Worm (Caenorhabditis elegans) whole organism, L3 larva: ENCODE measurements around the gene srt-38.
"Not testable (repeated sequence)": the region's sequence is repeated elsewhere in the genome, so short reads cannot be mapped to it uniquely, and the experiment has no call there.

Source experiments
- R02D3.7 ChIP-seq: fragments of 150-350 bp; optimal IDR thresholded peaks from 2 replicates; lab custom pipeline; 2014; ENCODE audit warnings: missing biosample characterization, missing genetic modification characterization
- ZK546.5 ChIP-seq: sonication (generic microtip); optimal IDR thresholded peaks from 2 replicates; lab custom pipeline; 2017; ENCODE audit warnings: missing biosample characterization, missing genetic modification characterization
- aly-2 ChIP-seq: fragments of 150-350 bp; optimal IDR thresholded peaks from 2 replicates; lab custom pipeline; 2014; ENCODE audit warnings: missing biosample characterization, missing genetic modification characterization
- ceh-16 ChIP-seq: sonication (generic microtip); optimal IDR thresholded peaks from 2 replicates; lab custom pipeline; 2017; ENCODE audit warnings: missing biosample characterization, missing genetic modification characterization
- ceh-28 ChIP-seq: fragments of 150-350 bp; optimal IDR thresholded peaks from 2 replicates; lab custom pipeline; 2014; ENCODE audit warnings: missing biosample characterization, missing genetic modification reagents, missing genetic modification characterization
- ceh-9 ChIP-seq: sonication (generic microtip); optimal IDR thresholded peaks from 2 replicates; lab custom pipeline; 2018; ENCODE audit warnings: missing biosample characterization, missing genetic modification characterization
- daf-12 ChIP-seq: fragments of 150-350 bp; optimal IDR thresholded peaks from 2 replicates; lab custom pipeline; 2014; ENCODE audit warnings: missing biosample characterization, missing genetic modification reagents, missing genetic modification characterization
- egl-5 ChIP-seq: fragments of 150-350 bp; optimal IDR thresholded peaks from 2 replicates; lab custom pipeline; 2017; ENCODE audit warnings: missing biosample characterization, missing genetic modification reagents, missing genetic modification characterization, inconsistent platforms
- elt-1 ChIP-seq: fragments of 150-350 bp; optimal IDR thresholded peaks from 2 replicates; lab custom pipeline; 2014; ENCODE audit warnings: missing biosample characterization, missing genetic modification characterization
- elt-2 ChIP-seq: sonication (generic microtip); optimal IDR thresholded peaks from 2 replicates; lab custom pipeline; 2016; ENCODE audit warnings: missing genetic modification reagents, mild to moderate bottlenecking, missing genetic modification characterization, missing compliant biosample characterization
- eor-1 ChIP-seq, 2 experiments: fragments of 150-350 bp; optimal IDR thresholded peaks; 2 replicates each; lab custom pipeline; 2014 to 2018; ENCODE audit warnings: missing biosample characterization in 2 of 2, missing genetic modification characterization in 2 of 2
- fkh-2 ChIP-seq: fragments of 150-350 bp; optimal IDR thresholded peaks from 2 replicates; lab custom pipeline; 2014; ENCODE audit warnings: missing biosample characterization, missing genetic modification reagents, missing genetic modification characterization
- hmg-11 ChIP-seq: sonication (generic microtip); optimal IDR thresholded peaks from 2 replicates; lab custom pipeline; 2016; ENCODE audit warnings: missing genetic modification characterization, missing compliant biosample characterization
- jun-1 ChIP-seq: fragments of 150-350 bp; optimal IDR thresholded peaks from 2 replicates; lab custom pipeline; 2014; ENCODE audit warnings: missing biosample characterization, missing genetic modification reagents, missing genetic modification characterization
- lin-15B ChIP-seq: fragments of 150-350 bp; optimal IDR thresholded peaks from 2 replicates; lab custom pipeline; 2014; ENCODE audit warnings: missing biosample characterization, missing genetic modification characterization
- lin-39 ChIP-seq: fragments of 150-350 bp; optimal IDR thresholded peaks from 2 replicates; lab custom pipeline; 2018; ENCODE audit warnings: missing biosample characterization, missing genetic modification reagents, missing genetic modification characterization
- lsy-12 ChIP-seq: sonication (generic microtip); optimal IDR thresholded peaks from 2 replicates; lab custom pipeline; 2016; ENCODE audit warnings: mild to moderate bottlenecking, missing genetic modification characterization, missing compliant biosample characterization
- mdl-1 ChIP-seq: fragments of 150-350 bp; optimal IDR thresholded peaks from 2 replicates; lab custom pipeline; 2014; ENCODE audit warnings: missing biosample characterization, missing genetic modification characterization
- mml-1 ChIP-seq: fragments of 150-350 bp; sonication (generic microtip); optimal IDR thresholded peaks from 3 replicates; lab custom pipeline; 2014; ENCODE audit warnings: missing biosample characterization, missing genetic modification characterization
- nfya-1 ChIP-seq: sonication (generic microtip); optimal IDR thresholded peaks from 2 replicates; lab custom pipeline; 2017; ENCODE audit warnings: missing genetic modification characterization, mild to moderate bottlenecking, missing compliant biosample characterization, antibody characterized with exemption, moderate library complexity; ENCODE audit not compliant: insufficient read depth
- nhr-11 ChIP-seq: fragments of 150-350 bp; optimal IDR thresholded peaks from 2 replicates; lab custom pipeline; 2014; ENCODE audit warnings: missing biosample characterization, missing genetic modification characterization
- nhr-12 ChIP-seq: fragments of 150-350 bp; optimal IDR thresholded peaks from 2 replicates; lab custom pipeline; 2014; ENCODE audit warnings: missing biosample characterization, missing genetic modification characterization
- nhr-23 ChIP-seq: fragments of 150-350 bp; optimal IDR thresholded peaks from 2 replicates; lab custom pipeline; 2014; ENCODE audit warnings: missing biosample characterization, missing genetic modification reagents, missing genetic modification characterization
- nhr-237 ChIP-seq: fragments of 150-350 bp; optimal IDR thresholded peaks from 2 replicates; lab custom pipeline; 2014; ENCODE audit warnings: missing biosample characterization, missing genetic modification characterization
- nhr-76 ChIP-seq: fragments of 150-350 bp; sonication (generic microtip); optimal IDR thresholded peaks from 5 replicates; lab custom pipeline; 2014; ENCODE audit warnings: missing biosample characterization, missing genetic modification characterization
- pqm-1 ChIP-seq: fragments of 150-350 bp; optimal IDR thresholded peaks from 2 replicates; lab custom pipeline; 2017; ENCODE audit warnings: missing biosample characterization, missing genetic modification characterization, inconsistent platforms
- sea-2 ChIP-seq: fragments of 150-350 bp; sonication (generic microtip); optimal IDR thresholded peaks from 4 replicates; lab custom pipeline; 2014; ENCODE audit warnings: missing biosample characterization, missing genetic modification reagents, missing genetic modification characterization
- skn-1 ChIP-seq: fragments of 150-350 bp; optimal IDR thresholded peaks from 2 replicates; lab custom pipeline; 2014; ENCODE audit warnings: missing biosample characterization, missing genetic modification characterization
- unc-39 ChIP-seq: sonication (generic microtip); optimal IDR thresholded peaks from 4 replicates; lab custom pipeline; 2017; ENCODE audit warnings: missing biosample characterization, missing genetic modification characterization
- unc-62 ChIP-seq: fragments of 150-350 bp; sonication (generic microtip); optimal IDR thresholded peaks from 4 replicates; lab custom pipeline; 2014; ENCODE audit warnings: missing biosample characterization, missing genetic modification reagents, missing genetic modification characterization
- zag-1 ChIP-seq: fragments of 150-350 bp; optimal IDR thresholded peaks from 2 replicates; lab custom pipeline; 2014; ENCODE audit warnings: missing biosample characterization, missing genetic modification characterization
- ztf-4 ChIP-seq: fragments of 150-350 bp; optimal IDR thresholded peaks from 2 replicates; lab custom pipeline; 2014; ENCODE audit warnings: missing biosample characterization, missing genetic modification characterization

The srt-38 gene

DNA sequence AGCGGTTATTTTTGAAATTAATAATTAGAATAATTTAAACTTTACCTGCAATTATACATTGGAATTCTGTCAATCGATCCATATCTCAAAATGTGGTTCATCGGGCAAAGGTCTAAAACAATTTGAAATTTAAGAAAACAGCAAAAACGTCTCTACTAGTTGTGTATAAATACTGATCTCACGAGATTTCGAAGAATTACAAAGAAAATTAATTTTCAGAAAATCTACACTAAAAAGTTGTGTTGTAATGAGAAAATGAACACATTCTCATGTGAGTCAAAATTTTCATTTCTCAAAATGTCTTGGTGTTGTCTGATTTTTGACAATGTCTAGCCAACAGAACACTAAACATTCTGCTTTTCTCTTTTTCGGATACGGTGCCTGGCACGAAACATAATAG lies 10.5 kb upstream of the srt-38 start, which contains the start of gene srt-37:
srt-37 (minus strand) TSS at position 101 of the 400 bp plus-strand sequence.
- TF ChIP-seq eor-1 (tag; optimal IDR thresholded peaks at IDR 0.05; lab: Kevin White, UChicago); nhr-11; nhr-237 (tag; lab: Kevin White, UChicago): not testable (repeated sequence)

DNA sequence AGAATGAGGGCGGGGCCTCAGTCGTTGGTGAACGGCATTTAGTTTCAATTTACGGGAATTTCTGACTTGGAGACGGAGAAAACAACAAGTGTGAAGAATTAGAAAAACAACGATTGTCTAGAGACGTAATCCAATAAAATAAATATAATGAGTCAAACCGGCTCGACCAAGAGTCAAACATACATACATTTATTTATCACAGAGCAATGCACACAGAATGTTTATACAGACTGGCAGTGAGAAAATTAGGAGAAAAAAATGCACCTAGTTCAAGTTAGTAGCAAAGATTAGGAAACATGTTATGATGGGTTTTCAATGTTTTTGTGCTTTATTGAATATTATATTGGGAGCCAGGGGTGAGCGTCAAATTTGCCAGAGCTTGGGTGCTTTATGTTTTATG lies 7.6 kb upstream of the srt-38 start, which contains the start of gene srt-20:
srt-20 (minus strand) TSS at position 101 of the 400 bp plus-strand sequence.
- TF ChIP-seq skn-1; nfya-1 (tag; lab: Kevin White, UChicago); nhr-23 (tag; lab: Kevin White, UChicago): not testable (repeated sequence)
- TF ChIP-seq, all 47 proteins: peak for 0; not testable (repeated sequence) for 47

DNA sequence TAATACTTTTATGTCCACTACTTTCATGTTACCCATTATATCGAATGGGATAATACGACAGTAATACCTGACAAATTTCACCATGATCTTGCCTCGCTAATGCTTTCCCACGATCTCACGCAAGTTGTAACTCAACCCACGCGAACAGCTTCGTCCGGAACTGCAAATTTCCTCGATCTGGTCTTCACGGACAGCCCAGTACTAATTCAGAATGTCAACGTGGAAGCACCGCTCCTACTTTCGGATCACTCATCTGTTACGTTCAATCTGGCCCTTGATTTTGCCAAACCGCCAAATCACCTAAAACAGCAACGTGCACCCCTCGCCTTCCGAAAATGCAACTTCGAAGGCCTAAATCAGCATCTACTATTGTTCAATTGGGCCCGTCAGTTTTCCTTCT lies 2.2 kb upstream of the srt-38 start:
- TF ChIP-seq egl-5 (tag; lab: Kevin White, UChicago), result no peak
- no peak for TF ChIP-seq pqm-1 (tag; lab: Kevin White, UChicago)
- TF ChIP-seq, all 47 proteins: peak for 0

DNA sequence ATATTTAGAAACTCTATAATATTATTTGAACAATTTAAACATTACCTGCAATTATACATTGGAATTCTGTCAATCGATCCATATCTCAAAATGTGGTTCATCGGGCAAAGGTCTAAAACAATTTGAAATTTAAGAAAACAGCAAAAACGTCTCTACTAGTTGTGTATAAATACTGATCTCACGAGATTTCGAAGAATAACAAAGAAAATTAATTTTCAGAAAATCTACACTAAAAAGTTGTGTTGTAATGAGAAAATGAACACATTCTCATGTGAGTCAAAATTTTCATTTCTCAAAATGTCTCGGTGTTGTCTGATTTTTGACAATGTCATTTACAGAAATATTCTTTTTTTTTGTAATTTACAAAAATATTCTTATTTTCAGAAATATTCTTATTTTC lies 2.9 kb downstream of the srt-38 start, which contains the start of gene srt-36:
srt-36 (minus strand) TSS at position 101 of the 400 bp plus-strand sequence.
- not testable (repeated sequence) for TF ChIP-seq hmg-11, pqm-1, nhr-12 (tag; lab: Kevin White, UChicago)

ce11 chrV:4264516-4264915 lies 6.6 kb downstream of the srt-38 start, which contains the start of gene srt-35:
Gene srt-35, minus strand, starts transcription at chrV:4264616.
- TF ChIP-seq aly-2 (tag; lab: Kevin White, UChicago) (no peak), R02D3.7 (tag; lab: Kevin White, UChicago) (no peak), skn-1 (no peak)

DNA sequence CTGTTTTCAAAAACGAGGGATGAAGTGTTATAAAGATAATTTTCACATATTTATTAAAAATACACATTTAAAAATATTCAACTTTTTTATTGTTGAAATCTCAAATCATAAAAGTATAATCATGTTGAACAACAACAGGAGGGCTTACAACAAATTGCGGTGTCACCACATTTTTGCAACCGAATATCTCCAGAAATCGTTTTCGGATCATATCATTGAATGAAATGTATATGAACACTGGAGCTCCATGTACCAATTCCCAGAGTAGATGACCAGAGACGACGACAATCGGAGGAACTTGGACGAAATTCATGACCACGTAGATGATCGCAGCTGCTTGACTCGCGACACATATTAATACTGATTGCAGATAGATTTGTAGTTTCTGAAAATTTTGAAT lies 9.8 kb downstream of the srt-38 start:
- TF ChIP-seq nfya-1 (tag; lab: Kevin White, UChicago), result no peak
- no peak for TF ChIP-seq mdl-1 (tag; lab: Kevin White, UChicago)
- TF ChIP-seq R02D3.7 (tag; lab: Kevin White, UChicago), result no peak
- no peak for TF ChIP-seq ceh-9
- TF ChIP-seq daf-12 (tag; lab: Kevin White, UChicago), result no peak
- no peak for TF ChIP-seq ztf-4 (tag; lab: Kevin White, UChicago)
- no peak for TF ChIP-seq sea-2 (GFP tag; lab: Kevin White, UChicago)
- TF ChIP-seq jun-1 (tag; lab: Kevin White, UChicago), result no peak
- no peak for TF ChIP-seq unc-62 (GFP tag; lab: Kevin White, UChicago)
- no peak for TF ChIP-seq lin-15B (tag; lab: Kevin White, UChicago)
- no peak for TF ChIP-seq nhr-237 (tag; lab: Kevin White, UChicago)
- no peak for TF ChIP-seq skn-1
- TF ChIP-seq nhr-23 (tag; lab: Kevin White, UChicago), result no peak

ce11 chrV:4260090-4260489 lies 11.1 kb downstream of the srt-38 start, which contains the start of gene srt-3:
Gene srt-3, minus strand, starts transcription at chrV:4260190.
- no peak for TF ChIP-seq nhr-76 (tag; lab: Kevin White, UChicago)
- TF ChIP-seq ceh-16 (tag; lab: Kevin White, UChicago), result no peak
- TF ChIP-seq nhr-11, result no peak
- no peak for TF ChIP-seq elt-1
- TF ChIP-seq lsy-12 (tag; lab: Kevin White, UChicago), result no peak
- no peak for TF ChIP-seq mml-1 (tag; lab: Kevin White, UChicago)
- TF ChIP-seq daf-12 (tag; lab: Kevin White, UChicago), result no peak
- no peak for TF ChIP-seq elt-2 (tag; lab: Kevin White, UChicago)
- no peak for TF ChIP-seq sea-2 (GFP tag; lab: Kevin White, UChicago)
- TF ChIP-seq fkh-2, result no peak
- no peak for TF ChIP-seq mdl-1 (tag; lab: Kevin White, UChicago)
- no peak for TF ChIP-seq ZK546.5
- no peak for TF ChIP-seq unc-39 (tag; lab: Kevin White, UChicago)
- TF ChIP-seq lin-39 (tag; lab: Kevin White, UChicago), result no peak
- TF ChIP-seq skn-1, result no peak
- no peak for TF ChIP-seq ceh-9
- TF ChIP-seq unc-62 (GFP tag; lab: Kevin White, UChicago), result no peak
- TF ChIP-seq zag-1 (tag; lab: Kevin White, UChicago), result no peak
- no peak for TF ChIP-seq ceh-28 (tag; lab: Kevin White, UChicago)
- TF ChIP-seq, all 47 proteins: peak for 0
